Worm (Caenorhabditis elegans): ENCODE results near the gene rmd-6.

Gene rmd-6

DNA sequence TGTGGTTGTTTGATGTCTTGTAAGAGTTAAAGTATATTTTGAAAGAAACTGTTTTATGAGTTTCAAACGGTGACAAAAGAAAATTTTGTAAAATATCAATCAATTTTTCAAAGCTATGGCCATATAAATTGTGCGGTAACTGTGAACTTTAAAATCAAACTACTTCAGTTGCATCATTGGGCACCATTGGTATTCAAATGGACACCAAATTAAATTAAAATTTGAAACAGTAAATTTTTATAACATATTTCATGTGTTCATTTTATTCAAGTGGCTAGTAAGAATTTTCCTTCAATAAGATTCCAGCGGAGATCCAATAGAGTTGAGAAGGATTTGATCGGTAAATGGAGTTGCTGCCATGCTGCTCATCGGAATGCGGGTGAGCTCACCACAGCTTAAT, 37.3 kb upstream of the rmd-6 start:
- TF ChIP-seq K09A11.1 (tag; optimal IDR thresholded peaks at IDR 0.05; ENCODE audit: insufficient read depth) (no peak), pqm-1 (tag; optimal IDR thresholded peaks at IDR 0.05) (no peak), syd-9 (tag; optimal IDR thresholded peaks at IDR 0.05) (no peak), madf-2 (tag; optimal IDR thresholded peaks at IDR 0.05) (no peak), dmd-4 (tag; optimal IDR thresholded peaks at IDR 0.05; ENCODE audit: borderline replicate concordance) (no peak), C38D4.7 (GFP tag; optimal IDR thresholded peaks at IDR 0.05) (no peak), T23F11.4 (GFP tag; optimal IDR thresholded peaks at IDR 0.05) (no peak)

DNA sequence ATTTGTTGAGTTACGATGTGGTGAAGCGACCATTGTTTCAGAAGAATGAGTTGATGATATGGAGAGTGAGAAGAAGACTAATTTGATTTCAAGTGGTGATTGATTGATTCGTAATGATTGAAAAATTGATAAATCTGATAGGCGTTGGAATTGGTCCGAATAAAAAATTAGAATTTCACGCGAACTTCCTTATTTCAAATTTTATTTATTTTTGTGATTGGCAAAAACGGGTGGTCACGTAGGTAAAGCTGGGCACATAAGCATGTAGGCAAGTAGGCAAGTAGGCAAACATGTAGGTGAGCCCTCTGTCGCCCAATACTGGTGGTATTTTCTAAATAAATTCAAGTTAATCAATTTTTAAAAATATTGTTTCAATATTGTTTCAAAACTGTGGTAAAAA, 35.4 kb upstream of the rmd-6 start, which contains the start of gene C09B9.4:
C09B9.4 (minus strand) TSS at position 101 of the 400 bp plus-strand sequence.
- TF ChIP-seq unc-55 (GFP tag; optimal IDR thresholded peaks at IDR 0.05) (no peak), zip-5 (tag; optimal IDR thresholded peaks at IDR 0.05) (no peak), K02D7.2 (tag; optimal IDR thresholded peaks at IDR 0.05) (no peak), dmd-4 (tag; optimal IDR thresholded peaks at IDR 0.05; ENCODE audit: borderline replicate concordance) (no peak), hlh-30 (tag; optimal IDR thresholded peaks at IDR 0.05; ENCODE audit: insufficient read depth) (no peak), sdc-2 (tag; optimal IDR thresholded peaks at IDR 0.05) (no peak), ahr-1 (tag; optimal IDR thresholded peaks at IDR 0.05) (no peak), ama-1 (optimal IDR thresholded peaks at IDR 0.05) (no peak), elt-2 (tag; optimal IDR thresholded peaks at IDR 0.05) (no peak), unc-42 (tag; optimal IDR thresholded peaks at IDR 0.05) (no peak), ref-2 (tag; optimal IDR thresholded peaks at IDR 0.05) (no peak), sox-2 (GFP tag; IDR thresholded peaks at IDR 0.05) (no peak), hlh-8 (tag; optimal IDR thresholded peaks at IDR 0.05) (no peak)

DNA sequence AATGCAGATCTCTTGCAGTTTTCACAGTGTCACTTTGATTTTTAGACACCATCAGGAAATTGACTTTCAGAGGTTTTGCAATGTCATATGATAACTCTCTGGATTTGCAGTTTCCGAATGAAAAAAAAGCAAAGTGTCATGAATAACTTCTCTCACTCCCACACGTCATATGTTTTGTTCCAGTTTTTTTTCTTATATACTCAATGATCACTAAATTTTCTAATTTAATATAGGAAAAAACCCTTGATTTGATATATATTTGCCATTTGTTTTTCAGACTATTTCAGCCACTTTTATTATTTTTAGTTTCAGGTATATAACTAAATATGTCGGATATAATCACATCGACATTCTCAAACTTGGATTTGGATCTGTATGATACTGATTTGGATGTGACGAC, 31.2 kb upstream of the rmd-6 start, which contains the start of gene C09B9.1:
C09B9.1 (plus strand) TSS at position 301 of the 400 bp plus-strand sequence.
- TF ChIP-seq pha-4 (tag; optimal IDR thresholded peaks at IDR 0.05) (no peak), madf-2 (tag; optimal IDR thresholded peaks at IDR 0.05) (no peak), pax-1 (tag; optimal IDR thresholded peaks at IDR 0.05) (no peak), ceh-6 (GFP tag; optimal IDR thresholded peaks at IDR 0.05) (no peak), ceh-9 (tag; optimal IDR thresholded peaks at IDR 0.05) (no peak), fax-1 (tag; optimal IDR thresholded peaks at IDR 0.05) (no peak), nhr-232 (tag; optimal IDR thresholded peaks at IDR 0.05) (no peak), dve-1 (tag; optimal IDR thresholded peaks at IDR 0.05) (no peak), ama-1 (optimal IDR thresholded peaks at IDR 0.05) (no peak), fkh-6 (tag; optimal IDR thresholded peaks at IDR 0.05) (no peak), ceh-34 (tag; optimal IDR thresholded peaks at IDR 0.05) (no peak), dmd-4 (tag; optimal IDR thresholded peaks at IDR 0.05; ENCODE audit: borderline replicate concordance) (no peak), sox-4 (tag; optimal IDR thresholded peaks at IDR 0.05) (no peak), ceh-22 (tag; optimal IDR thresholded peaks at IDR 0.05) (no peak), hlh-8 (tag; optimal IDR thresholded peaks at IDR 0.05) (no peak)

DNA sequence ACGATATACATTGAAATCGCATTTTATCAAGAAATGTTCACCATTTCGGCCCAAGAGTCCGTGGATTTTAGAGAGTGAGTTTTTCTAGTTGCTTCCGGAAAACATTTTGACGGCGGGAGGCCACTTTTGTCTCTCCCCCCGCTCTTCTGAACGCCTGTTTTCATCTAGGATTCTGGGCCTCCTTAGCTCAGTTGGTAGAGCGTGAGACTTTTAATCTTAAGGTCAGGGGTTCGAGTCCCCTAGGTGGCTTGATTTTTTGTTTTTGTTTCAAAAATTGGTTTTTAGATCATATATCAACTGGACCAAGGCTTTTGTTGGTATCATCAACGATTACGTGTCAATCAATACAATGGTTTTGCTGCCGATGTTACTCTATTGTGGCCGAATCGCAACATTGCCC, 29.9 kb upstream of the rmd-6 start:
- TF ChIP-seq ceh-45 (GFP tag; IDR thresholded peaks at IDR 0.05) (0 out of 2 replicates have a peak, but pooled peaks have one; percentile 8), madf-2 (tag; optimal IDR thresholded peaks at IDR 0.05) (no peak), sox-4 (tag; optimal IDR thresholded peaks at IDR 0.05) (peak; percentile 29), lim-6 (tag; optimal IDR thresholded peaks at IDR 0.05) (no peak), pat-9 (tag; optimal IDR thresholded peaks at IDR 0.05) (peak; percentile 23), lin-11 (tag; optimal IDR thresholded peaks at IDR 0.05) (peak; percentile 3), gmeb-2 (tag; optimal IDR thresholded peaks at IDR 0.05) (peak; percentile 38), F13H6.1 (tag; optimal IDR thresholded peaks at IDR 0.05) (no peak), fkh-10 (GFP tag; optimal IDR thresholded peaks at IDR 0.05) (no peak), C38D4.7 (GFP tag; optimal IDR thresholded peaks at IDR 0.05) (peak; percentile 26), che-1 (tag; optimal IDR thresholded peaks at IDR 0.05) (peak; percentile 39), K02D7.2 (tag; optimal IDR thresholded peaks at IDR 0.05) (no peak), ceh-6 (GFP tag; optimal IDR thresholded peaks at IDR 0.05) (peak; percentile 21), ceh-18 (tag; optimal IDR thresholded peaks at IDR 0.05) (no peak), nhr-232 (tag; optimal IDR thresholded peaks at IDR 0.05) (peak; percentile 32), pros-1 (tag; optimal IDR thresholded peaks at IDR 0.05) (no peak), ttx-3 (tag; optimal IDR thresholded peaks at IDR 0.05) (peak; percentile 39), nfya-1 (tag; optimal IDR thresholded peaks at IDR 0.05) (peak; percentile 3)

Data from whole organism, late embryonic.